Comparison of ENCODE assay signal across 2 fruit fly cellular contexts in the genomic region with DNA sequence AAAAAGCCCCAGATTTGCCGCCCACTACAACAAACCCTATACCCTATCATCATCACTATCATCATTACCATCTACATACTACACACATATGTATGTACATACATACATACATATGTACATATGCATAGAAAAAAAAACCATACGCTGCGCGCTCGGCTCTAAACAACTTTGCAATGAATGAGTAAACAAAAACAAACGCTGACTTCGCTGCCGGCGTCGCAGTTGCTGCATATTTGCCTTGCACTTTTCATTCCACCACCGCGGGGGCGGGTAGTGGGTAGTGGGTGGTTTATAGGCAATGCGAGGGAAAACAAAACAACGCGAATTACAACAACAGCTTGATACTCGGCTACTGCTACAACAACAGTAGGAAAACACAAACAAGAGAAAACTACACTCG.
A peak's percentile ranks its signal among the peaks of the same experiment; 100 is the strongest.
TF ChIP-seq lines count a peak whose summit lies in the region.

No protein-coding gene starts in this region.

TF ChIP-seq in whole organism, embryonic, 481 proteins besides CTCF, POLR2A, EP300 and RAD21 (continued from another document and continues in another):
- TF ChIP-seq CG6813 (GFP tag; optimal IDR thresholded peaks at IDR 0.05; lab: Kevin White, UChicago) (peak; percentile 73), twi (tag; optimal IDR thresholded peaks at IDR 0.05; lab: Kevin White, UChicago) (peak; percentile 44), crol (GFP tag; IDR thresholded peaks at IDR 0.05; lab: Robert Waterston, UW) (peak; percentile 71), dm (GFP tag; optimal IDR thresholded peaks at IDR 0.05; lab: Kevin White, UChicago) (no peak), sd (tag; optimal IDR thresholded peaks at IDR 0.05; lab: Kevin White, UChicago) (no peak), grn (GFP tag; optimal IDR thresholded peaks at IDR 0.05; lab: Kevin White, UChicago) (peak; percentile 20), Xrp1 (GFP tag; IDR thresholded peaks at IDR 0.05; lab: Robert Waterston, UW) (peak; percentile 38; the same call in 1 of the 2 replicates), CG1792 (GFP tag; optimal IDR thresholded peaks at IDR 0.05; lab: Kevin White, UChicago) (peak; percentile 52), HLHmδ (GFP tag; optimal IDR thresholded peaks at IDR 0.05; lab: Kevin White, UChicago) (peak; percentile 1), CG16779 (GFP tag; IDR thresholded peaks at IDR 0.05; lab: Robert Waterston, UW) (peak; percentile 26; the same call in 1 of the 2 replicates), Sin3A (optimal IDR thresholded peaks at IDR 0.05; lab: Kevin White, UChicago) (no peak), CG13296 (GFP tag; optimal IDR thresholded peaks at IDR 0.05; lab: Kevin White, UChicago) (no peak), CG12236 (GFP tag; optimal IDR thresholded peaks at IDR 0.05; lab: Kevin White, UChicago) (no peak), unpg (GFP tag; optimal IDR thresholded peaks at IDR 0.05; lab: Kevin White, UChicago) (no peak), Trl (optimal IDR thresholded peaks at IDR 0.05; lab: Kevin White, UChicago) (no peak), Trl (GFP tag; optimal IDR thresholded peaks at IDR 0.05; lab: Kevin White, UChicago) (no peak), CG15601 (tag; optimal IDR thresholded peaks at IDR 0.05; lab: Kevin White, UChicago) (peak; percentile 32), CG15011 (GFP tag; optimal IDR thresholded peaks at IDR 0.05; lab: Kevin White, UChicago) (no peak), tll (GFP tag; optimal IDR thresholded peaks at IDR 0.05; lab: Kevin White, UChicago) (peak in 1 of 2 experiments; percentile 47), shn (GFP tag; optimal IDR thresholded peaks at IDR 0.05; lab: Kevin White, UChicago) (no peak), CG14710 (tag; optimal IDR thresholded peaks at IDR 0.05; lab: Kevin White, UChicago) (peak; percentile 24), pum (GFP tag; optimal IDR thresholded peaks at IDR 0.05; lab: Kevin White, UChicago) (no peak), CG10959 (GFP tag; IDR thresholded peaks at IDR 0.05; lab: Robert Waterston, UW) (no peak; the same call in 1 of the 2 replicates), CG8089 (GFP tag; optimal IDR thresholded peaks at IDR 0.05; lab: Kevin White, UChicago) (no peak), croc (GFP tag; conservative IDR thresholded peaks at IDR 0.05; lab: Robert Waterston, UW) (no peak), CG8388 (GFP tag; optimal IDR thresholded peaks at IDR 0.05; lab: Kevin White, UChicago) (no peak), CG15696 (tag; optimal IDR thresholded peaks at IDR 0.05; lab: Kevin White, UChicago) (peak; percentile 11), ab (GFP tag; optimal IDR thresholded peaks at IDR 0.05; lab: Kevin White, UChicago) (no peak), ci (GFP tag; IDR thresholded peaks at IDR 0.05; lab: Robert Waterston, UW) (peak; percentile 67), CG2875 (GFP tag; optimal IDR thresholded peaks at IDR 0.05; lab: Kevin White, UChicago) (peak; percentile 32), wek (GFP tag; optimal IDR thresholded peaks at IDR 0.05; lab: Kevin White, UChicago) (peak; percentile 27), CG3847 (GFP tag; IDR thresholded peaks at IDR 0.05; lab: Robert Waterston, UW) (0 out of 2 replicates have a peak, but pooled peaks have one; percentile 10), Asciz (GFP tag; optimal IDR thresholded peaks at IDR 0.05; lab: Kevin White, UChicago) (peak; percentile 70), pros (GFP tag; optimal IDR thresholded peaks at IDR 0.05; lab: Kevin White, UChicago) (no peak), Vsx1 (GFP tag; optimal IDR thresholded peaks at IDR 0.05; lab: Kevin White, UChicago) (peak; percentile 16), stc (GFP tag; IDR thresholded peaks at IDR 0.05; lab: Robert Waterston, UW) (0 out of 2 replicates have a peak, but pooled peaks have one; percentile 36), CG12299 (tag; optimal IDR thresholded peaks at IDR 0.05; lab: Kevin White, UChicago) (no peak), fru (optimal IDR thresholded peaks at IDR 0.05; lab: Kevin White, UChicago) (no peak), gro (GFP tag; optimal IDR thresholded peaks at IDR 0.05; lab: Kevin White, UChicago) (no peak), Ravus (GFP tag; IDR thresholded peaks at IDR 0.05; lab: Robert Waterston, UW) (no peak), CG31224 (GFP tag; IDR thresholded peaks at IDR 0.05; lab: Robert Waterston, UW) (no peak), vvl (GFP tag; IDR thresholded peaks at IDR 0.05; lab: Robert Waterston, UW) (peak; percentile 16; the same call in 1 of the 2 replicates), CG17359 (tag; optimal IDR thresholded peaks at IDR 0.05; lab: Kevin White, UChicago) (peak; percentile 45), CG4360 (GFP tag; IDR thresholded peaks at IDR 0.05; lab: Robert Waterston, UW) (peak; percentile 74), HLH3B (GFP tag; IDR thresholded peaks at IDR 0.05; lab: Robert Waterston, UW) (no peak; the same call in 1 of the 2 replicates), nau (GFP tag; optimal IDR thresholded peaks at IDR 0.05; lab: Kevin White, UChicago) (peak; percentile 8), CG2678 (tag; optimal IDR thresholded peaks at IDR 0.05; lab: Kevin White, UChicago) (peak; percentile 35), CG10654 (GFP tag; optimal IDR thresholded peaks at IDR 0.05; lab: Kevin White, UChicago) (no peak), kni (GFP tag; optimal IDR thresholded peaks at IDR 0.05; lab: Kevin White, UChicago) (peak; percentile 60), onecut (GFP tag; IDR thresholded peaks at IDR 0.05; lab: Robert Waterston, UW) (peak; percentile 42), psq (GFP tag; optimal IDR thresholded peaks at IDR 0.05; lab: Kevin White, UChicago) (no peak), cg (GFP tag; optimal IDR thresholded peaks at IDR 0.05; lab: Kevin White, UChicago) (peak; percentile 25), bsh (GFP tag; optimal IDR thresholded peaks at IDR 0.05; lab: Kevin White, UChicago) (peak; percentile 22 to 50), Oli (tag; optimal IDR thresholded peaks at IDR 0.05; lab: Kevin White, UChicago) (no peak), lab (GFP tag; optimal IDR thresholded peaks at IDR 0.05; lab: Kevin White, UChicago) (peak; percentile 15), Antp (GFP tag; optimal IDR thresholded peaks at IDR 0.05; lab: Kevin White, UChicago) (no peak), CG1024 (GFP tag; IDR thresholded peaks at IDR 0.05; lab: Robert Waterston, UW) (peak; percentile 19; the same call in 1 of the 2 replicates), gce (GFP tag; IDR thresholded peaks at IDR 0.05; lab: Robert Waterston, UW) (0 out of 3 replicates have a peak, but pooled peaks have one; percentile 52), MTF-1 (GFP tag; optimal IDR thresholded peaks at IDR 0.05; lab: Kevin White, UChicago; ENCODE audit: borderline replicate concordance) (peak; percentile 67), da (GFP tag; optimal IDR thresholded peaks at IDR 0.05; lab: Kevin White, UChicago) (no peak), CG7357 (GFP tag; IDR thresholded peaks at IDR 0.05; lab: Robert Waterston, UW) (no peak), bcd (GFP tag; optimal IDR thresholded peaks at IDR 0.05; lab: Kevin White, UChicago) (no peak), Hand (GFP tag; optimal IDR thresholded peaks at IDR 0.05; lab: Kevin White, UChicago) (no peak)

TF ChIP-seq in whole organism, prepupa, 60 proteins besides CTCF, POLR2A, EP300 and RAD21 (continued from another document):
- TF ChIP-seq spab (GFP tag; optimal IDR thresholded peaks at IDR 0.05; lab: Kevin White, UChicago) (peak; percentile 10), CG11294 (GFP tag; IDR thresholded peaks at IDR 0.05; lab: Robert Waterston, UW) (peak; percentile 51; the same call in 1 of the 2 replicates), CG16779 (tag; optimal IDR thresholded peaks at IDR 0.05; lab: Kevin White, UChicago) (peak; percentile 32), CG10669 (GFP tag; optimal IDR thresholded peaks at IDR 0.05; lab: Kevin White, UChicago) (peak; percentile 37)
